Fruit fly (Drosophila melanogaster) whole organism: Measurements from ENCODE around the gene usp.

Experiments used
- EcR ChIP-seq, 2 experiments: fragments of >200 bp; optimal IDR thresholded peaks; 2 replicates each; lab custom pipeline; 2017; ENCODE audit warnings: missing biosample characterization in 2 of 2, missing genetic modification characterization in 2 of 2, missing genetic modification reagents in 2 of 2
- usp ChIP-seq: fragments of >200 bp; optimal IDR thresholded peaks from 2 replicates; lab custom pipeline; 2017; ENCODE audit warnings: missing biosample characterization, missing genetic modification characterization, mixed read lengths

- TF ChIP-seq usp (GFP tag; lab: Kevin White, UChicago), result no peak
- TF ChIP-seq EcR (GFP tag; optimal IDR thresholded peaks at IDR 0.05; lab: Kevin White, UChicago), result no peak
Observed at dm6 chrX:2036383-2036782, 5.7 kb downstream of the usp start.
